Worm (Caenorhabditis elegans): ENCODE measurements around the gene ribo-1.

ce11 chrIV:6905428-6905827 is 5.1 kb upstream of the ribo-1 start:
- TF ChIP-seq lin-35 (GFP tag; optimal IDR thresholded peaks at IDR 0.05), result no peak
- no peak for TF ChIP-seq nhr-27 (tag; optimal IDR thresholded peaks at IDR 0.05)
- no peak for TF ChIP-seq unc-62 (GFP tag; optimal IDR thresholded peaks at IDR 0.05)
- TF ChIP-seq F39B2.1 (GFP tag; IDR thresholded peaks at IDR 0.05), result peak; percentile 77; the same call in 1 of the 2 replicates
- TF ChIP-seq Y56A3A.18 (GFP tag; IDR thresholded peaks at IDR 0.05), result 0 out of 2 replicates have a peak, but pooled peaks have one; percentile 38
- peak; percentile 20 for TF ChIP-seq snpc-1.1 (tag; optimal IDR thresholded peaks at IDR 0.05; ENCODE audit: insufficient read depth)
- no peak for TF ChIP-seq chd-7 (tag; optimal IDR thresholded peaks at IDR 0.05)
- no peak for TF ChIP-seq attf-3 (GFP tag; conservative IDR thresholded peaks at IDR 0.05)
- TF ChIP-seq nfya-2 (GFP tag; IDR thresholded peaks at IDR 0.05), result 0 out of 2 replicates have a peak, but pooled peaks have one; percentile 5
- TF ChIP-seq mes-4 (tag; optimal IDR thresholded peaks at IDR 0.05), result no peak
